Fruit fly (Drosophila melanogaster) whole organism, adult: ENCODE measurements around the gene CG3719.

ENCODE experiments used
- CG12768 ChIP-seq: fragments of 200-800 bp; sonication (Bioruptor generic); optimal IDR thresholded peaks from 2 replicates; lab custom pipeline; 2017; ENCODE audit warnings: missing biosample characterization, missing genetic modification characterization, mild to moderate bottlenecking, moderate library complexity, missing genetic modification reagents
- kay ChIP-seq: fragments of 200-800 bp; sonication (Bioruptor generic); peaks from one replicate; lab custom pipeline; 2016; ENCODE audit warnings: missing biosample characterization, missing genetic modification characterization, borderline replicate concordance
- toe ChIP-seq: fragments of 200-800 bp; sonication (Bioruptor generic); optimal IDR thresholded peaks from 2 replicates; lab custom pipeline; 2016; ENCODE audit warnings: missing biosample characterization, missing genetic modification characterization

DNA sequence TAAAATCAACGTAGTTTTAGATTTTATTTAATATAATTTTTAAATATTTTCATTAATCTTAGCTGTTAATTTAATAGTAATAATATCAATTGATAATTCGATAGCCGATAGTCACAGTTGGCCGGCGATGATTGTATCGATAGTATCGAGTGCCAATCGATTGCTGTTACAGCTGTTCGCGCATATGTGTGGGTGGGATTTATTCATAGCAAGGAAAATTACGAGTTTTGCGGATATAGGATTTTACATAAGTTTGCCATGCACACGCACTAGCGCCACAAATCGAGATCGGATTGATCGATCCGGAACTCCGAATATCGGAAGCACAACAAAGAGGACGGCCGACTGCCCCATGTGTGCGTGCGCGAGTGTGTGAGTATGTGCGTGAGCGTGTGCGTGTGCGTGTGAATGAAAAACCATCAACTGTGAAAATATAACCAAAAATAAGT, 38.3 kb downstream of the CG3719 start, which contains the start of gene Naa30A:
- TF ChIP-seq kay (GFP tag; lab: Kevin White, UChicago) (no peak), CG12768 (GFP tag; lab: Kevin White, UChicago) (no peak), toe (no peak)
